Fruit fly (Drosophila melanogaster) whole organism, pupa: Measurements from ENCODE around the gene Galphai.

Experiments
- CG15710 ChIP-seq: fragments of 200-800 bp; sonication (Bioruptor generic); optimal IDR thresholded peaks from 2 replicates; lab custom pipeline; 2018; ENCODE audit warnings: missing biosample characterization, mild to moderate bottlenecking, missing genetic modification characterization, moderate library complexity
- CG34367 ChIP-seq: fragments of 200-800 bp; sonication (Bioruptor generic); optimal IDR thresholded peaks from 2 replicates; lab custom pipeline; 2018; ENCODE audit warnings: missing biosample characterization, mild to moderate bottlenecking, missing genetic modification characterization
- CG4496 ChIP-seq: fragments of 200-800 bp; sonication (Bioruptor generic); IDR thresholded peaks from 3 replicates; pipeline ENCODE4 v1.3.6; 2022; ENCODE audit warnings: missing biosample characterization, missing genetic modification characterization
- CG8301 ChIP-seq: fragments of 200-800 bp; sonication (Bioruptor generic); optimal IDR thresholded peaks from 2 replicates; lab custom pipeline; 2018; ENCODE audit warnings: missing biosample characterization, mild to moderate bottlenecking, missing genetic modification characterization
- CG9948 ChIP-seq: fragments of 200-800 bp; sonication (Bioruptor generic); optimal IDR thresholded peaks from 2 replicates; lab custom pipeline; 2018; ENCODE audit warnings: missing biosample characterization, mild to moderate bottlenecking, missing genetic modification characterization, moderate library complexity
- EcR ChIP-seq: fragments of 200-800 bp; sonication (Bioruptor generic); optimal IDR thresholded peaks from 3 replicates; lab custom pipeline; 2019; ENCODE audit warnings: missing biosample characterization, missing genetic modification characterization, mild to moderate bottlenecking, moderate library complexity, missing genetic modification reagents

DNA sequence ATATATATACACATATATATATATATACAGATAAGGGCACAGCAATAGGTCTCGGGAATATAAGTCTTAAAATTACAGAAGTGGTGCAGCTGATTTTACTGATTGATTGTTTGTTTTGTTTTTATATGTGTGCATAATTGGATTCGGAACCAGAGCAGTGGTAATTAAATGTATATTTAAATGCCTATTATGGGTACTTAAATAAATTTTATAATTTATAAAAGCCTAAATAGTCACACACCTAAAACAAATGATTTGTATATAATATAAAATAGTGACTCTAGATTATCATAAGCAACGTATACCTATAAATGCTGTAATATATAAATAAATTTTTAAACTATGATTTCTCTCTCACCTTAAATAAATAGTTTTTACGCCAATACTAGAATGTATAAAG is 29.6 kb upstream of the Galphai start:
- TF ChIP-seq CG15710 (tag; lab: Kevin White, UChicago) (peak; percentile 53), EcR (GFP tag; lab: Kevin White, UChicago) (no peak), CG34367 (tag; lab: Kevin White, UChicago) (no peak), CG8301 (tag; lab: Kevin White, UChicago) (no peak), CG4496 (GFP tag; lab: Robert Waterston, UW) (no peak), CG9948 (tag; lab: Kevin White, UChicago) (peak; percentile 43)
